Worm (Caenorhabditis elegans) whole organism, midembryonic: Measurements from ENCODE around the gene C45B11.6.

ENCODE experiments used
- flt-1 ChIP-seq: fragments of 200-800 bp; sonication (Bioruptor generic); IDR thresholded peaks from 2 replicates; pipeline ENCODE4 v1.3.6; 2022; ENCODE audit warnings: missing genetic modification characterization, missing compliant biosample characterization
- med-1 ChIP-seq: sonication (generic microtip); optimal IDR thresholded peaks from 2 replicates; lab custom pipeline; 2017; ENCODE audit warnings: missing genetic modification characterization, mild to moderate bottlenecking, missing compliant biosample characterization, antibody characterized with exemption, missing genetic modification reagents; ENCODE audit not compliant: insufficient read depth
- ref-1 ChIP-seq: fragments of 200-800 bp; sonication (Bioruptor generic); conservative IDR thresholded peaks from 2 replicates; pipeline ENCODE4 v1.3.6; 2022; ENCODE audit warnings: missing genetic modification reagents, missing genetic modification characterization, missing compliant biosample characterization

- TF ChIP-seq ref-1 (GFP tag; lab: Robert Waterston, UW) (no peak), flt-1 (GFP tag; lab: Robert Waterston, UW) (no peak), med-1 (GFP tag; lab: Kevin White, UChicago) (no peak)
Observed at ce11 chrV:11009124-11009524, 34.7 kb upstream of the C45B11.6 start.
